Fruit fly (Drosophila melanogaster) whole organism, embryonic: ENCODE measurements around the gene CG8630.

ENCODE experiments used
- Antp ChIP-seq: fragments of 200-800 bp; sonication (Bioruptor generic); optimal IDR thresholded peaks from 3 replicates; lab custom pipeline; 2016; ENCODE audit warnings: missing biosample characterization, missing genetic modification characterization
- BEAF-32 ChIP-seq: fragments of 200-800 bp; sonication (Bioruptor generic); optimal IDR thresholded peaks from 3 replicates; lab custom pipeline; 2017; ENCODE audit warnings: missing biosample characterization, missing genetic modification characterization, mild to moderate bottlenecking, moderate library complexity, missing genetic modification reagents
- CG10267 ChIP-seq: fragments of 200-800 bp; sonication (Bioruptor generic); optimal IDR thresholded peaks from 2 replicates; lab custom pipeline; 2018; ENCODE audit warnings: missing biosample characterization, mild to moderate bottlenecking, missing genetic modification characterization, moderate library complexity
- CG14441 ChIP-seq: fragments of 200-800 bp; sonication (Bioruptor generic); IDR thresholded peaks from 2 replicates; pipeline ENCODE4 v1.3.6; 2022; ENCODE audit warnings: missing biosample characterization, missing genetic modification characterization
- CG15073 ChIP-seq: fragments of 200-800 bp; sonication (Bioruptor generic); optimal IDR thresholded peaks from 2 replicates; lab custom pipeline; 2016; ENCODE audit warnings: missing biosample characterization, missing genetic modification characterization
- CG15479 ChIP-seq: fragments of 200-800 bp; sonication (Bioruptor generic); optimal IDR thresholded peaks from 3 replicates; lab custom pipeline; 2019; ENCODE audit warnings: missing biosample characterization, mild to moderate bottlenecking, missing genetic modification characterization, moderate library complexity
- CG15514 ChIP-seq: fragments of 200-800 bp; sonication (Bioruptor generic); optimal IDR thresholded peaks from 3 replicates; lab custom pipeline; 2017; ENCODE audit warnings: missing biosample characterization, missing genetic modification characterization, mild to moderate bottlenecking, moderate library complexity, missing genetic modification reagents
- CG17829 ChIP-seq: fragments of 200-800 bp; optimal IDR thresholded peaks from 2 replicates; lab custom pipeline; 2019; ENCODE audit warnings: missing biosample characterization, mild to moderate bottlenecking, missing genetic modification characterization, moderate library complexity
- CG18764 ChIP-seq: fragments of 200-800 bp; sonication (Bioruptor generic); optimal IDR thresholded peaks from 3 replicates; lab custom pipeline; 2016; ENCODE audit warnings: missing biosample characterization, missing genetic modification characterization
- CG2116 ChIP-seq: fragments of 200-800 bp; sonication (Bioruptor generic); optimal IDR thresholded peaks from 3 replicates; lab custom pipeline; 2018; ENCODE audit warnings: missing biosample characterization, mild to moderate bottlenecking, missing genetic modification characterization
- CG30431 ChIP-seq: fragments of 200-800 bp; sonication (Bioruptor generic); optimal IDR thresholded peaks from 2 replicates; lab custom pipeline; 2017; ENCODE audit warnings: missing biosample characterization, missing genetic modification characterization
- CG3281 ChIP-seq: fragments of 200-800 bp; sonication (Bioruptor generic); optimal IDR thresholded peaks from 3 replicates; lab custom pipeline; 2017; ENCODE audit warnings: missing biosample characterization, mild to moderate bottlenecking, missing genetic modification characterization
- CG43689 ChIP-seq: fragments of 200-800 bp; sonication (Bioruptor generic); IDR thresholded peaks from 2 replicates; pipeline ENCODE4 v1.3.6; 2022; ENCODE audit warnings: missing biosample characterization, missing genetic modification characterization
- CG4424 ChIP-seq: fragments of 200-800 bp; sonication (Bioruptor generic); optimal IDR thresholded peaks from 3 replicates; lab custom pipeline; 2016; ENCODE audit warnings: missing biosample characterization, missing genetic modification characterization
- CG4617 ChIP-seq: fragments of 200-800 bp; sonication (Bioruptor generic); optimal IDR thresholded peaks from 3 replicates; lab custom pipeline; 2016; ENCODE audit warnings: missing biosample characterization, missing genetic modification characterization, borderline replicate concordance
- CG5245 ChIP-seq: fragments of 200-800 bp; sonication (Bioruptor generic); optimal IDR thresholded peaks from 3 replicates; lab custom pipeline; 2016; ENCODE audit warnings: missing biosample characterization, missing genetic modification characterization
- CHES-1-like ChIP-seq: fragments of 200-800 bp; sonication (Bioruptor generic); optimal IDR thresholded peaks from 2 replicates; lab custom pipeline; 2016; ENCODE audit warnings: missing biosample characterization, missing genetic modification characterization
- Dfd ChIP-seq, 2 experiments: fragments of >200 bp; optimal IDR thresholded peaks; 2 replicates each; lab custom pipeline; 2017; ENCODE audit warnings: missing biosample characterization in 2 of 2, missing genetic modification characterization in 2 of 2
- Dp ChIP-seq: fragments of 200-800 bp; sonication (Bioruptor generic); optimal IDR thresholded peaks from 2 replicates; lab custom pipeline; 2018; ENCODE audit warnings: missing biosample characterization, mild to moderate bottlenecking, missing genetic modification characterization, moderate library complexity
- E2f2 ChIP-seq: fragments of 200-800 bp; sonication (Bioruptor generic); IDR thresholded peaks from 2 replicates; pipeline ENCODE4 v1.3.6; 2022; ENCODE audit warnings: missing biosample characterization, missing genetic modification characterization
- Ets97D ChIP-seq: fragments of 200-800 bp; sonication (Bioruptor generic); optimal IDR thresholded peaks from 3 replicates; lab custom pipeline; 2016; ENCODE audit warnings: missing biosample characterization, missing genetic modification characterization
- HHEX ChIP-seq: fragments of 200-800 bp; sonication (Bioruptor generic); optimal IDR thresholded peaks from 3 replicates; lab custom pipeline; 2017; ENCODE audit warnings: missing biosample characterization, mild to moderate bottlenecking, missing genetic modification characterization, missing genetic modification reagents
- HmgZ ChIP-seq: fragments of 200-800 bp; sonication (Bioruptor generic); optimal IDR thresholded peaks from 2 replicates; lab custom pipeline; 2018; ENCODE audit warnings: missing biosample characterization, mild to moderate bottlenecking, missing genetic modification characterization
- Lhr ChIP-seq: fragments of 200-800 bp; sonication (Bioruptor generic); optimal IDR thresholded peaks from 3 replicates; lab custom pipeline; 2017; ENCODE audit warnings: mild to moderate bottlenecking, missing biosample characterization, missing genetic modification reagents, missing genetic modification characterization
- MBD-R2 ChIP-seq: fragments of 200-800 bp; sonication (Bioruptor generic); IDR thresholded peaks from 2 replicates; pipeline ENCODE4 v1.3.6; 2022; ENCODE audit warnings: missing biosample characterization, missing genetic modification characterization
- MESR4 ChIP-seq: fragments of 200-800 bp; sonication (Bioruptor generic); optimal IDR thresholded peaks from 2 replicates; lab custom pipeline; 2018; ENCODE audit warnings: missing biosample characterization, mild to moderate bottlenecking, missing genetic modification characterization, moderate library complexity
- Nf-YB ChIP-seq: fragments of 200-800 bp; sonication (Bioruptor generic); optimal IDR thresholded peaks from 3 replicates; lab custom pipeline; 2019; ENCODE audit warnings: missing biosample characterization, mild to moderate bottlenecking, missing genetic modification characterization, moderate library complexity
- Poxn ChIP-seq: fragments of 200-800 bp; sonication (Bioruptor generic); IDR thresholded peaks from 2 replicates; pipeline ENCODE4 v1.3.6; 2022; ENCODE audit warnings: missing biosample characterization, missing genetic modification characterization
- Stat92E ChIP-seq, 3 experiments: fragments of >200 bp in 2 of 3; fragments of 200-800 bp in 1 of 3; sonication (Bioruptor generic) in 1 of 3; optimal IDR thresholded peaks; 2 replicates each; lab custom pipeline; 2017 to 2019; ENCODE audit warnings: missing biosample characterization in 3 of 3, missing genetic modification characterization in 3 of 3, mild to moderate bottlenecking in 1 of 3, moderate library complexity in 1 of 3
- abd-A ChIP-seq: fragments of 200-800 bp; sonication (Bioruptor generic); optimal IDR thresholded peaks from 3 replicates; lab custom pipeline; 2019; ENCODE audit warnings: missing biosample characterization, mild to moderate bottlenecking, missing genetic modification characterization, moderate library complexity
- caup ChIP-seq: fragments of 200-800 bp; sonication (Bioruptor generic); optimal IDR thresholded peaks from 3 replicates; lab custom pipeline; 2017; ENCODE audit warnings: missing biosample characterization, mild to moderate bottlenecking, missing genetic modification characterization, moderate library complexity; ENCODE audit not compliant: severe bottlenecking
- chinmo ChIP-seq: fragments of 200-800 bp; sonication (Bioruptor generic); IDR thresholded peaks from 4 replicates; pipeline ENCODE4 v1.3.6; 2022; ENCODE audit warnings: missing biosample characterization, missing genetic modification characterization; ENCODE audit not compliant: partially characterized antibody
- chm ChIP-seq: fragments of 200-800 bp; sonication (Bioruptor generic); IDR thresholded peaks from 2 replicates; pipeline ENCODE4 v1.3.6; 2022; ENCODE audit warnings: missing biosample characterization, missing genetic modification characterization
- chn ChIP-seq: fragments of 200-800 bp; sonication (Bioruptor generic); optimal IDR thresholded peaks from 2 replicates; lab custom pipeline; 2016; ENCODE audit warnings: missing biosample characterization, missing genetic modification characterization
- da ChIP-seq: fragments of 200-800 bp; sonication (Bioruptor generic); optimal IDR thresholded peaks from 2 replicates; lab custom pipeline; 2016; ENCODE audit warnings: missing biosample characterization, missing genetic modification characterization
- esg ChIP-seq: fragments of 200-800 bp; sonication (Bioruptor generic); conservative IDR thresholded peaks from 2 replicates; pipeline ENCODE4 v1.3.6; 2022; ENCODE audit warnings: missing biosample characterization, missing genetic modification characterization
- fd102C ChIP-seq: fragments of 200-800 bp; sonication (Bioruptor generic); optimal IDR thresholded peaks from 2 replicates; lab custom pipeline; 2018; ENCODE audit warnings: missing biosample characterization, mild to moderate bottlenecking, missing genetic modification characterization, moderate library complexity
- gfzf ChIP-seq: fragments of 200-800 bp; sonication (Bioruptor generic); optimal IDR thresholded peaks from 2 replicates; lab custom pipeline; 2016; ENCODE audit warnings: missing biosample characterization, mild to moderate bottlenecking, missing genetic modification characterization, moderate library complexity
- gsb ChIP-seq: fragments of 200-800 bp; sonication (Bioruptor generic); IDR thresholded peaks from 2 replicates; pipeline ENCODE4 v1.3.6; 2022; ENCODE audit warnings: missing biosample characterization, missing genetic modification characterization
- h ChIP-seq: fragments of >200 bp; optimal IDR thresholded peaks from 2 replicates; lab custom pipeline; 2017
- ham ChIP-seq: fragments of 200-800 bp; sonication (Bioruptor generic); IDR thresholded peaks from 2 replicates; pipeline ENCODE4 v1.3.6; 2022; ENCODE audit warnings: missing biosample characterization, missing genetic modification characterization
- jigr1 ChIP-seq: fragments of 200-800 bp; sonication (Bioruptor generic); IDR thresholded peaks from 3 replicates; pipeline ENCODE4 v1.3.6; 2022; ENCODE audit warnings: missing biosample characterization, missing genetic modification characterization
- klu ChIP-seq: fragments of 200-800 bp; sonication (Bioruptor generic); IDR thresholded peaks from 2 replicates; pipeline ENCODE4 v1.3.6; 2022; ENCODE audit warnings: missing biosample characterization, missing genetic modification characterization
- nmo ChIP-seq: fragments of 200-800 bp; sonication (Bioruptor generic); optimal IDR thresholded peaks from 2 replicates; lab custom pipeline; 2018; ENCODE audit warnings: missing biosample characterization, mild to moderate bottlenecking, missing genetic modification characterization, moderate library complexity
- p53 ChIP-seq: fragments of 200-800 bp; sonication (Bioruptor generic); optimal IDR thresholded peaks from 2 replicates; lab custom pipeline; 2016; ENCODE audit warnings: missing biosample characterization, missing genetic modification characterization
- pzg ChIP-seq: fragments of 200-800 bp; sonication (Bioruptor generic); optimal IDR thresholded peaks from 3 replicates; lab custom pipeline; 2018; ENCODE audit warnings: missing biosample characterization, mild to moderate bottlenecking, missing genetic modification characterization, moderate library complexity
- scrt ChIP-seq: fragments of 200-800 bp; sonication (Bioruptor generic); optimal IDR thresholded peaks from 2 replicates; lab custom pipeline; 2018; ENCODE audit warnings: missing biosample characterization, mild to moderate bottlenecking, missing genetic modification characterization, moderate library complexity
- sens ChIP-seq: fragments of 200-800 bp; sonication (Bioruptor generic); peaks from one replicate; lab custom pipeline; 2016; ENCODE audit warnings: missing biosample characterization, missing genetic modification characterization
- stwl ChIP-seq: fragments of 200-800 bp; sonication (Bioruptor generic); optimal IDR thresholded peaks from 3 replicates; lab custom pipeline; 2018; ENCODE audit warnings: missing biosample characterization, mild to moderate bottlenecking, missing genetic modification characterization, moderate library complexity
- vvl ChIP-seq: fragments of 200-800 bp; sonication (Bioruptor generic); IDR thresholded peaks from 2 replicates; pipeline ENCODE4 v1.3.6; 2022; ENCODE audit warnings: missing biosample characterization, missing genetic modification characterization

Gene CG8630

dm6 chr3R:13270648-13271047 is 8.9 kb upstream of the CG8630 start:
- TF ChIP-seq Poxn (GFP tag; lab: Robert Waterston, UW) (no peak), abd-A (tag; lab: Kevin White, UChicago) (no peak), caup (GFP tag; lab: Kevin White, UChicago) (no peak), CG18764 (no peak), HHEX (GFP tag; lab: Kevin White, UChicago) (no peak), esg (GFP tag; lab: Robert Waterston, UW) (no peak), scrt (no peak), da (GFP tag; lab: Kevin White, UChicago) (no peak), CG15073 (GFP tag; lab: Kevin White, UChicago) (no peak), jigr1 (GFP tag; lab: Robert Waterston, UW) (no peak), CG14441 (no peak), h (lab: Kevin White, UChicago) (no peak), CG15479 (GFP tag; lab: Kevin White, UChicago) (no peak), CG30431 (GFP tag; lab: Kevin White, UChicago) (no peak), Antp (GFP tag; lab: Kevin White, UChicago) (no peak)

- TF ChIP-seq Dfd (GFP tag; optimal IDR thresholded peaks at IDR 0.05; lab: Kevin White, UChicago), result no peak
- TF ChIP-seq Stat92E (GFP tag; optimal IDR thresholded peaks at IDR 0.05; lab: Kevin White, UChicago), result peak in 1 of 3 experiments; percentile 3
- TF ChIP-seq CG5245 (GFP tag; lab: Kevin White, UChicago), result no peak
- peak; percentile 67 for TF ChIP-seq CG4617 (GFP tag; lab: Kevin White, UChicago)
- no peak for TF ChIP-seq chn (GFP tag; lab: Kevin White, UChicago)
- no peak for TF ChIP-seq CG4424 (GFP tag; lab: Kevin White, UChicago)
- TF ChIP-seq E2f2 (GFP tag; lab: Robert Waterston, UW), result peak; percentile 76
- TF ChIP-seq da (GFP tag; lab: Kevin White, UChicago), result no peak
- no peak for TF ChIP-seq CHES-1-like (GFP tag; lab: Kevin White, UChicago)
- peak; percentile 6 for TF ChIP-seq CG15514
- TF ChIP-seq Ets97D (GFP tag; lab: Kevin White, UChicago), result peak; percentile 32
- TF ChIP-seq CG10267, result peak; percentile 18
- no peak for TF ChIP-seq gsb (GFP tag; lab: Robert Waterston, UW)
- TF ChIP-seq Dp (GFP tag; lab: Kevin White, UChicago), result peak; percentile 69
- peak; percentile 79 for TF ChIP-seq MESR4 (GFP tag; lab: Kevin White, UChicago)
- no peak for TF ChIP-seq fd102C (GFP tag; lab: Kevin White, UChicago)
- TF ChIP-seq Lhr (GFP tag; lab: Kevin White, UChicago), result peak; percentile 11
- no peak for TF ChIP-seq p53 (GFP tag; lab: Kevin White, UChicago)
- TF ChIP-seq stwl (tag; lab: Kevin White, UChicago), result peak; percentile 80
- TF ChIP-seq klu (GFP tag; lab: Robert Waterston, UW), result no peak
- peak; percentile 1 for TF ChIP-seq CG2116 (GFP tag; lab: Kevin White, UChicago)
- peak; percentile 70 for TF ChIP-seq pzg
- TF ChIP-seq CG17829 (tag; lab: Kevin White, UChicago), result peak; percentile 7
- TF ChIP-seq Nf-YB (GFP tag; lab: Kevin White, UChicago), result no peak
- no peak for TF ChIP-seq ham (GFP tag; lab: Robert Waterston, UW)
- 0 out of 2 replicates have a peak, but pooled peaks have one; percentile 38 for TF ChIP-seq chm
- TF ChIP-seq MBD-R2 (GFP tag; lab: Robert Waterston, UW), result peak; percentile 79
- TF ChIP-seq BEAF-32, result peak; percentile 22
- no peak for TF ChIP-seq CG3281
- TF ChIP-seq gfzf, result peak; percentile 88
- peak; percentile 76 for TF ChIP-seq sens
- no peak for TF ChIP-seq CG43689 (GFP tag; lab: Robert Waterston, UW)
- peak; percentile 2 for TF ChIP-seq nmo (GFP tag; lab: Kevin White, UChicago)
- peak; percentile 22 for TF ChIP-seq HmgZ
- peak; percentile 44; the same call in 1 of the 4 replicates for TF ChIP-seq chinmo (GFP tag; lab: Robert Waterston, UW)
- TF ChIP-seq vvl (GFP tag; lab: Robert Waterston, UW), result peak; percentile 90
Observed at dm6 chr3R:13271758-13272157, 7.8 kb upstream of the CG8630 start, which contains the start of gene TBC1D5. Gene TBC1D5 (minus strand): TSS chr3R:13272011.
